Fruit fly (Drosophila melanogaster): ENCODE data around the gene CG44008.

- TF ChIP-seq pan (optimal IDR thresholded peaks at IDR 0.05) (no peak), psq (GFP tag; optimal IDR thresholded peaks at IDR 0.05) (no peak), fru (GFP tag; optimal IDR thresholded peaks at IDR 0.05) (no peak), brk (GFP tag; optimal IDR thresholded peaks at IDR 0.05) (no peak), Vsx2 (GFP tag; optimal IDR thresholded peaks at IDR 0.05; ENCODE audit: partially characterized antibody) (no peak), dmrt93B (GFP tag; optimal IDR thresholded peaks at IDR 0.05) (no peak), CrebA (GFP tag; optimal IDR thresholded peaks at IDR 0.05; ENCODE audit: borderline replicate concordance) (no peak), Dfd (GFP tag; optimal IDR thresholded peaks at IDR 0.05) (no peak), lola (GFP tag; optimal IDR thresholded peaks at IDR 0.05) (no peak), usp (GFP tag; optimal IDR thresholded peaks at IDR 0.05) (no peak), Hnf4 (GFP tag; optimal IDR thresholded peaks at IDR 0.05) (no peak)
These were observed 36.1 kb downstream of the CG44008 start for dm6 chr2L:11806022-11806700.

Data from whole organism, wandering third instar larva.